Worm (Caenorhabditis elegans) whole organism, young adult: ENCODE results near the gene F41E6.8.
A peak's percentile ranks its signal among the peaks of the same experiment; 100 is the strongest.

Experiments
- B0261.1 ChIP-seq: sonication (generic microtip); optimal IDR thresholded peaks from 2 replicates; lab custom pipeline; 2016; ENCODE audit warnings: mild to moderate bottlenecking, missing genetic modification characterization, moderate library complexity, missing compliant biosample characterization
- F49E8.2 ChIP-seq: sonication (generic microtip); optimal IDR thresholded peaks from 3 replicates; lab custom pipeline; 2017; ENCODE audit warnings: missing genetic modification characterization, mild to moderate bottlenecking, missing compliant biosample characterization, antibody characterized with exemption, moderate library complexity; ENCODE audit not compliant: insufficient read depth
- K12H6.12 ChIP-seq: fragments of 200-800 bp; sonication (Bioruptor generic); optimal IDR thresholded peaks from 2 replicates; lab custom pipeline; 2018; ENCODE audit warnings: mild to moderate bottlenecking, missing genetic modification characterization, missing compliant biosample characterization
- T07F8.4 ChIP-seq: sonication (generic microtip); optimal IDR thresholded peaks from 2 replicates; lab custom pipeline; 2016; ENCODE audit warnings: mild to moderate bottlenecking, missing genetic modification characterization, moderate library complexity, missing compliant biosample characterization
- Y56A3A.18 ChIP-seq: fragments of 200-800 bp; sonication (Bioruptor generic); IDR thresholded peaks from 2 replicates; pipeline ENCODE4 v1.3.6; 2022; ENCODE audit warnings: missing genetic modification reagents, missing genetic modification characterization, missing compliant biosample characterization
- Y67H2A.10 ChIP-seq: fragments of 200-800 bp; sonication (Bioruptor generic); conservative IDR thresholded peaks from 2 replicates; pipeline ENCODE4 v1.3.6; 2022; ENCODE audit warnings: missing genetic modification reagents, missing genetic modification characterization, missing compliant biosample characterization
- Y95B8A.8 ChIP-seq: fragments of 200-800 bp; sonication (Bioruptor generic); IDR thresholded peaks from 2 replicates; pipeline ENCODE4 v1.3.6; 2022; ENCODE audit warnings: missing genetic modification reagents, missing genetic modification characterization, missing compliant biosample characterization
- aptf-3 ChIP-seq: fragments of 200-800 bp; sonication (Bioruptor generic); IDR thresholded peaks from 2 replicates; pipeline ENCODE4 v1.3.6; 2022; ENCODE audit warnings: missing genetic modification characterization, missing compliant biosample characterization
- atf-7 ChIP-seq: sonication (generic microtip); optimal IDR thresholded peaks from 2 replicates; lab custom pipeline; 2017; ENCODE audit warnings: mild to moderate bottlenecking, missing genetic modification characterization, missing compliant biosample characterization
- ceh-27 ChIP-seq: fragments of 200-800 bp; sonication (Bioruptor generic); optimal IDR thresholded peaks from 2 replicates; lab custom pipeline; 2018; ENCODE audit warnings: mild to moderate bottlenecking, missing genetic modification characterization, moderate library complexity, missing compliant biosample characterization
- ceh-40 ChIP-seq: fragments of 200-800 bp; sonication (Bioruptor generic); IDR thresholded peaks from 2 replicates; pipeline ENCODE4 v1.3.6; 2022; ENCODE audit warnings: missing genetic modification characterization, missing compliant biosample characterization
- ceh-91 ChIP-seq: fragments of 200-800 bp; sonication (Bioruptor generic); IDR thresholded peaks from 2 replicates; pipeline ENCODE4 v1.3.6; 2022; ENCODE audit warnings: missing genetic modification reagents, missing genetic modification characterization, missing compliant biosample characterization
- dox-1 ChIP-seq: fragments of 200-800 bp; sonication (Bioruptor generic); IDR thresholded peaks from 2 replicates; pipeline ENCODE4 v1.3.6; 2022; ENCODE audit warnings: missing genetic modification reagents, missing genetic modification characterization, missing compliant biosample characterization
- dpff-1 ChIP-seq: sonication (generic microtip); optimal IDR thresholded peaks from 2 replicates; lab custom pipeline; 2017; ENCODE audit warnings: mild to moderate bottlenecking, missing genetic modification characterization, missing compliant biosample characterization
- egl-18 ChIP-seq: fragments of 200-800 bp; sonication (Bioruptor generic); IDR thresholded peaks from 2 replicates; pipeline ENCODE4 v1.3.6; 2022; ENCODE audit warnings: missing genetic modification reagents, missing genetic modification characterization, missing compliant biosample characterization
- hlh-12 ChIP-seq: sonication (generic microtip); optimal IDR thresholded peaks from 2 replicates; lab custom pipeline; 2016; ENCODE audit warnings: missing genetic modification characterization, missing compliant biosample characterization
- hrde-1 ChIP-seq: sonication (generic microtip); optimal IDR thresholded peaks from 2 replicates; lab custom pipeline; 2016; ENCODE audit warnings: missing genetic modification characterization, mild to moderate bottlenecking, missing compliant biosample characterization, moderate library complexity, missing genotype, missing genetic modification reagents, borderline replicate concordance
- hsf-1 ChIP-seq: fragments of 200-800 bp; sonication (Bioruptor generic); IDR thresholded peaks from 2 replicates; pipeline ENCODE4 v1.3.6; 2022; ENCODE audit warnings: missing genetic modification reagents, missing genetic modification characterization, missing compliant biosample characterization
- let-526 ChIP-seq: fragments of 200-800 bp; sonication (Bioruptor generic); IDR thresholded peaks from 2 replicates; pipeline ENCODE4 v1.3.6; 2022; ENCODE audit warnings: missing genetic modification reagents, missing genetic modification characterization, missing compliant biosample characterization
- let-607 ChIP-seq, 2 experiments: fragments of 200-800 bp in 1 of 2; sonication (Bioruptor generic) in 1 of 2; sonication (generic microtip) in 1 of 2; optimal IDR thresholded peaks; 2 replicates each; lab custom pipeline; 2016 to 2018; ENCODE audit warnings: mild to moderate bottlenecking in 2 of 2, missing compliant biosample characterization in 2 of 2, missing genetic modification characterization in 2 of 2, moderate library complexity in 2 of 2, missing genotype in 1 of 2
- lin-26 ChIP-seq: fragments of 200-800 bp; sonication (Bioruptor generic); IDR thresholded peaks from 2 replicates; pipeline ENCODE4 v1.3.6; 2022; ENCODE audit warnings: missing genetic modification reagents, missing genetic modification characterization, missing compliant biosample characterization
- madf-10 ChIP-seq: sonication (generic microtip); optimal IDR thresholded peaks from 2 replicates; lab custom pipeline; 2016; ENCODE audit warnings: mild to moderate bottlenecking, missing genetic modification characterization, missing compliant biosample characterization
- madf-3 ChIP-seq: fragments of 200-800 bp; sonication (Bioruptor generic); IDR thresholded peaks from 2 replicates; pipeline ENCODE4 v1.3.6; 2022; ENCODE audit warnings: missing genetic modification reagents, missing genetic modification characterization, missing compliant biosample characterization
- madf-8 ChIP-seq: fragments of 200-800 bp; sonication (Bioruptor generic); conservative IDR thresholded peaks from 2 replicates; pipeline ENCODE4 v1.3.6; 2022; ENCODE audit warnings: missing genetic modification reagents, missing genetic modification characterization, missing compliant biosample characterization
- mel-28 ChIP-seq: sonication (generic microtip); optimal IDR thresholded peaks from 2 replicates; lab custom pipeline; 2016; ENCODE audit warnings: borderline replicate concordance, mild to moderate bottlenecking, missing genetic modification characterization, missing compliant biosample characterization
- nhr-27 ChIP-seq: fragments of 200-800 bp; sonication (Bioruptor generic); optimal IDR thresholded peaks from 2 replicates; lab custom pipeline; 2018; ENCODE audit warnings: mild to moderate bottlenecking, missing genetic modification characterization, moderate library complexity, missing compliant biosample characterization
- nhr-80 ChIP-seq: sonication (generic microtip); optimal IDR thresholded peaks from 2 replicates; lab custom pipeline; 2016; ENCODE audit warnings: missing genetic modification characterization, missing compliant biosample characterization
- rec-8 ChIP-seq, 2 experiments: sonication (generic microtip); optimal IDR thresholded peaks; 2 replicates each; lab custom pipeline; 2016; ENCODE audit warnings: mild to moderate bottlenecking in 2 of 2, missing genetic modification characterization in 2 of 2, missing genetic modification reagents in 2 of 2, missing genotype in 2 of 2, missing biosample characterization in 1 of 2, missing compliant biosample characterization in 1 of 2, moderate library complexity in 1 of 2
- rpc-1 ChIP-seq, 2 experiments: fragments of 150-350 bp in 1 of 2; sonication (generic microtip) in 1 of 2; optimal IDR thresholded peaks; 2 replicates each; lab custom pipeline; 2014 to 2018; ENCODE audit warnings: missing biosample characterization in 1 of 2, missing genetic modification characterization in 1 of 2, missing genetic modification reagents in 1 of 2, missing genotype in 1 of 2
- snpc-3.4 ChIP-seq: sonication (generic microtip); optimal IDR thresholded peaks from 2 replicates; lab custom pipeline; 2017; ENCODE audit warnings: missing genetic modification characterization, mild to moderate bottlenecking, missing compliant biosample characterization, antibody characterized with exemption, moderate library complexity, missing genotype, missing genetic modification reagents
- unc-62 ChIP-seq: fragments of 150-350 bp; optimal IDR thresholded peaks from 2 replicates; lab custom pipeline; 2014; ENCODE audit warnings: missing biosample characterization, missing genetic modification reagents, missing genetic modification characterization
- zim-3 ChIP-seq: sonication (generic microtip); optimal IDR thresholded peaks from 2 replicates; lab custom pipeline; 2017; ENCODE audit warnings: mild to moderate bottlenecking, missing genetic modification characterization, moderate library complexity, missing compliant biosample characterization
- ztf-25 ChIP-seq: fragments of 200-800 bp; sonication (Bioruptor generic); IDR thresholded peaks from 2 replicates; pipeline ENCODE4 v1.3.6; 2022; ENCODE audit warnings: missing genetic modification reagents, missing genetic modification characterization, missing compliant biosample characterization

The F41E6.8 gene

DNA sequence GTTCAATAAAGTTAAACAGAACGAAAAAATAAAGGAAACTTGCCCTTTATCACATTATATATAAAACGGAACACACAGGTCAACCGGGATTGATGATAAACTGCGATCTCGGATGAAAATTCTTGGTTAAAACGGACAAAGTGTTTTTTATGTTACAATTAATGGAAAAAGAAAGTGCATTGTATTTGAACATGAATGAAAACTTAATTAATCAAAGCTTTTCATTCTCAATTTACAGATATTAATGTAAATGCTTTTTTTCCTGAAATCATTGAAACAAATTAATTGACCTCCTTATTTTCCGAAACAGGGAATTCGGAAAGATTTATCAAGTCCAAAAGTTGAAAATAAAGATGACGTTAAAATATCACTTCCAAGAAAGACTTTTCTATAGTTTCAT is at the start of gene F41E6.8:
F41E6.8 (minus strand) TSS at position 101 of the 400 bp plus-strand sequence.
- no peak for TF ChIP-seq madf-3 (GFP tag; lab: Robert Waterston, UW)
- no peak for TF ChIP-seq unc-62 (GFP tag; lab: Kevin White, UChicago)
- TF ChIP-seq atf-7 (tag; lab: Kevin White, UChicago) = no peak
- no peak for TF ChIP-seq hlh-12
- no peak for TF ChIP-seq lin-26
- TF ChIP-seq let-526 (GFP tag; lab: Robert Waterston, UW) = no peak
- TF ChIP-seq Y67H2A.10 = no peak
- TF ChIP-seq dpff-1 (tag; lab: Kevin White, UChicago) = no peak
- TF ChIP-seq Y56A3A.18 (GFP tag; lab: Robert Waterston, UW) = no peak
- TF ChIP-seq hsf-1 (GFP tag; lab: Robert Waterston, UW) = no peak
- no peak for TF ChIP-seq aptf-3
- TF ChIP-seq zim-3 (tag; lab: Kevin White, UChicago) = no peak
- TF ChIP-seq ztf-25 (GFP tag; lab: Robert Waterston, UW) = no peak
- TF ChIP-seq madf-10 (tag; lab: Kevin White, UChicago) = no peak

DNA sequence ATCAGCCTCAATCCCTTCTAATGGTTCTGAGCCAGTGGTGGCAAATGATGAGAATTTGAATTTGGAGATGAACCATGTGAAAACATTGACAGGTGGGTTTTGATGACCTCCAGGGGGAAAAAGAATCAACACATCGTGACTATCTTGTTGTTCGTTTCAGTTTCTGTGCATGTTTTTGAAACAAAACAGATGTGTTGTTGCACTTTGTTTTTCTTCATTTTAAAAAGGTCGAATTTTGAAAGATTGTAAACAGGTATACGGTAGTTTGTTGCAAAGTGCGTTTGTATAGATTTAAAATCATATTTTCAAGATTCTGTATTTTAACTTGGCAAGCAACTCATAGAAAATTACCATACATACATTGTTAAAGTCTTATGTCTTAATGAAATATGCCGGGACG is 49.0 kb upstream of the F41E6.8 start:
- TF ChIP-seq K12H6.12 (tag; lab: Kevin White, UChicago) = no peak
- TF ChIP-seq mel-28 = no peak
- no peak for TF ChIP-seq egl-18 (GFP tag; lab: Robert Waterston, UW)
- no peak for TF ChIP-seq ceh-91 (GFP tag; lab: Robert Waterston, UW)
- no peak for TF ChIP-seq T07F8.4 (tag; lab: Kevin White, UChicago)
- no peak for TF ChIP-seq ceh-27 (GFP tag; lab: Kevin White, UChicago)
- no peak for TF ChIP-seq madf-8 (GFP tag; lab: Robert Waterston, UW)
- no peak for TF ChIP-seq let-607 (tag; optimal IDR thresholded peaks at IDR 0.05; lab: Kevin White, UChicago)
- no peak for TF ChIP-seq nhr-27 (tag; lab: Kevin White, UChicago)
- TF ChIP-seq F49E8.2 = no peak
- no peak for TF ChIP-seq rec-8 (tag; optimal IDR thresholded peaks at IDR 0.05; lab: Kevin White, UChicago)
- TF ChIP-seq hrde-1 = no peak

DNA sequence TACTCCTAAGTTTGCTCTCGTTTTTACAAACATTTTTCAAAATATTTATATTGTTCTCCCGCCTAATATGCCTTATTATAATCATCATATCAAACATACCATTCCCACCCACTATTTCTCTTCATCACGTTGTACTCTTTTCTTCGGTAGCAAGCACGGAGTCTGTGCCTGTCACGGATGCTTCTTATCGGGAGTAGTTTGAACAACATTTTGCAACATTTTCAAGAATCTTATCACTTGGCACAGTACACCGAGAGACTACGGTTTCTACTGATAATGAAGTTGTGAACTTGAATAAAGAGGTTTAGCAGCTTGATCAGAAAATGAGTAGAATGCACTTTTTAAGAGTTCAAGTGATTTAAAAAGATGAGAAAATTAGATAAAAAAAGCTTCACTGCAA is 46.9 kb upstream of the F41E6.8 start:
- no peak for TF ChIP-seq snpc-3.4 (tag; lab: Kevin White, UChicago)
- no peak for TF ChIP-seq K12H6.12 (tag; lab: Kevin White, UChicago)
- TF ChIP-seq Y95B8A.8 (GFP tag; lab: Robert Waterston, UW) = no peak
- TF ChIP-seq dox-1 (GFP tag; lab: Robert Waterston, UW) = peak; percentile 17; the same call in 1 of the 2 replicates
- TF ChIP-seq B0261.1 (tag; lab: Kevin White, UChicago) = no peak
- TF ChIP-seq nhr-80 (tag; lab: Kevin White, UChicago) = peak; percentile 93
- TF ChIP-seq rpc-1 (optimal IDR thresholded peaks at IDR 0.05; lab: Kevin White, UChicago) = no peak
- TF ChIP-seq rpc-1 (tag; optimal IDR thresholded peaks at IDR 0.05; lab: Kevin White, UChicago) = no peak

DNA sequence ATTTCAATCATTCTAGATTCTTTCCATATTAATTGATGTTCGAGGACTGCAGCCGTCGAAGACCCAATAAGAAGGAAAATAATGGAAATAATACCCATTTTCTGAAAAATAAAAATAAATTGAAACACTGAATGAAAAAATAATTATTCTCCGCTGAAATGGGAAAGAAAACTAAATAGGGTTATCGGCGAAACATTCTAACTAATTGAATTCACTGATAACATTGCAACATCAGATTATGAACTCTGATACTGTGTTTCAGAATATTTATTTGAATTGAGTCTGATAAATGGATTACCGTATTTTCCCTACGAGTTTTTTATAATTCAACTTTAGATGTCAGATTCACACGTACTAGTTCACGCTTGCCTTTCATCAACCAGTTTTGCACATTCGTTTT is 41.8 kb upstream of the F41E6.8 start, which contains the start of gene asp-13:
asp-13 (minus strand) TSS at position 101 of the 400 bp plus-strand sequence.
- TF ChIP-seq nhr-80 (tag; lab: Kevin White, UChicago) = peak; percentile 12
- TF ChIP-seq ceh-40 = no peak
